Comparison of ENCODE assay signal across 3 fruit fly cellular contexts in the genomic region with DNA sequence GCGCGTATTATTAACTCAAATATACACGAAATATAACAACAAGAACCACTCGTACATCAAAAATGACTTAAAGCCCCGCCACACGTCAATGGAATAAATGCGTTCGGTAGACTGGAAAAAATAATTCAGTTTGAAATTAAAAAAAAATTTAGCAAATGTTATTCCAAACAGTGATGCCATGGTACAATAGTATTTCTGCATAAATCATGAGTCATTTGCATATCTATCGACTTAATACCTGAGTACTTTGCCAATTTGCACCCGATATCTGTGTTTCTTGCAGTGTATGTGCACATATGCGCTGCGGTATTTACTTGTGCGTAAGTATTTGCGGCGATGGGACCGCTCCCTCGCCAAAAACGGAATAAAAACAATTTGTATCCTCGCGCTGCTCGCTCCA.
TF ChIP-seq lines count a peak whose summit lies in the region.

No protein-coding gene starts in this region.

TF ChIP-seq in whole organism, embryonic, 481 proteins besides CTCF, POLR2A, EP300 and RAD21 (continued from another document and continues in another):
- no peak for TF ChIP-seq hb (GFP tag; IDR thresholded peaks at IDR 0.05; lab: Robert Waterston, UW; ENCODE audit: partially characterized antibody)
- TF ChIP-seq pzg (GFP tag; optimal IDR thresholded peaks at IDR 0.05; lab: Kevin White, UChicago): no peak
- TF ChIP-seq ken (GFP tag; IDR thresholded peaks at IDR 0.05; lab: Robert Waterston, UW): no peak
- TF ChIP-seq CG2120 (GFP tag; optimal IDR thresholded peaks at IDR 0.05; lab: Kevin White, UChicago): peak; percentile 2
- no peak for TF ChIP-seq ems (GFP tag; optimal IDR thresholded peaks at IDR 0.05; lab: Kevin White, UChicago)
- TF ChIP-seq CG9609 (GFP tag; optimal IDR thresholded peaks at IDR 0.05; lab: Kevin White, UChicago): peak; percentile 32
- no peak for TF ChIP-seq run (tag; optimal IDR thresholded peaks at IDR 0.05; lab: Kevin White, UChicago)
- no peak for TF ChIP-seq Doc2 (GFP tag; IDR thresholded peaks at IDR 0.05; lab: Robert Waterston, UW)
- TF ChIP-seq CG10565 (GFP tag; optimal IDR thresholded peaks at IDR 0.05; lab: Kevin White, UChicago): no peak
- TF ChIP-seq NFAT (GFP tag; IDR thresholded peaks at IDR 0.05; lab: Robert Waterston, UW): no peak
- TF ChIP-seq E2f2 (GFP tag; IDR thresholded peaks at IDR 0.05; lab: Robert Waterston, UW): 0 out of 2 replicates have a peak, but pooled peaks have one; percentile 10
- TF ChIP-seq row (GFP tag; IDR thresholded peaks at IDR 0.05; lab: Robert Waterston, UW): peak; percentile 55
- TF ChIP-seq CG5245 (GFP tag; optimal IDR thresholded peaks at IDR 0.05; lab: Kevin White, UChicago): no peak
- peak; percentile 33 for TF ChIP-seq fd96Cb (tag; optimal IDR thresholded peaks at IDR 0.05; lab: Kevin White, UChicago)
- no peak for TF ChIP-seq CG18476 (GFP tag; optimal IDR thresholded peaks at IDR 0.05; lab: Kevin White, UChicago)
- no peak for TF ChIP-seq MTF-1 (GFP tag; optimal IDR thresholded peaks at IDR 0.05; lab: Kevin White, UChicago; ENCODE audit: borderline replicate concordance)
- TF ChIP-seq phol (tag; optimal IDR thresholded peaks at IDR 0.05; lab: Kevin White, UChicago): peak; percentile 45
- peak; percentile 1 for TF ChIP-seq Ets65A (GFP tag; lab: Kevin White, UChicago)
- no peak for TF ChIP-seq CG15479 (GFP tag; optimal IDR thresholded peaks at IDR 0.05; lab: Kevin White, UChicago)
- TF ChIP-seq CG10543 (GFP tag; optimal IDR thresholded peaks at IDR 0.05; lab: Kevin White, UChicago): no peak
- TF ChIP-seq CG17186 (GFP tag; optimal IDR thresholded peaks at IDR 0.05; lab: Kevin White, UChicago): no peak
- 0 out of 3 replicates have a peak, but pooled peaks have one; percentile 37 for TF ChIP-seq CG11695 (GFP tag; IDR thresholded peaks at IDR 0.05; lab: Robert Waterston, UW)
- TF ChIP-seq CG4282 (GFP tag; optimal IDR thresholded peaks at IDR 0.05; lab: Kevin White, UChicago): no peak
- no peak for TF ChIP-seq CG6791 (GFP tag; IDR thresholded peaks at IDR 0.05; lab: Robert Waterston, UW; ENCODE audit: partially characterized antibody)
- TF ChIP-seq sisA (GFP tag; IDR thresholded peaks at IDR 0.05; lab: Robert Waterston, UW): peak; percentile 31; the same call in 1 of the 2 replicates
- TF ChIP-seq crp (GFP tag; optimal IDR thresholded peaks at IDR 0.05; lab: Kevin White, UChicago): no peak
- TF ChIP-seq Ssrp (tag; optimal IDR thresholded peaks at IDR 0.05; lab: Kevin White, UChicago): peak; percentile 8
- no peak for TF ChIP-seq ci (GFP tag; IDR thresholded peaks at IDR 0.05; lab: Robert Waterston, UW)
- TF ChIP-seq dmrt99B (tag; optimal IDR thresholded peaks at IDR 0.05; lab: Kevin White, UChicago): peak; percentile 47
- TF ChIP-seq gfzf (GFP tag; optimal IDR thresholded peaks at IDR 0.05; lab: Kevin White, UChicago): no peak
- no peak for TF ChIP-seq vfl (GFP tag; optimal IDR thresholded peaks at IDR 0.05; lab: Kevin White, UChicago)
- TF ChIP-seq esg (GFP tag; conservative IDR thresholded peaks at IDR 0.05; lab: Robert Waterston, UW): peak; percentile 45
- no peak for TF ChIP-seq CG9817 (tag; optimal IDR thresholded peaks at IDR 0.05; lab: Kevin White, UChicago)
- TF ChIP-seq sens-2 (GFP tag; IDR thresholded peaks at IDR 0.05; lab: Robert Waterston, UW): no peak
- no peak for TF ChIP-seq NC2α (GFP tag; optimal IDR thresholded peaks at IDR 0.05; lab: Kevin White, UChicago)
- no peak for TF ChIP-seq jing (GFP tag; optimal IDR thresholded peaks at IDR 0.05; lab: Kevin White, UChicago)
- no peak for TF ChIP-seq z (GFP tag; IDR thresholded peaks at IDR 0.05; lab: Robert Waterston, UW)
- no peak for TF ChIP-seq CG4617 (GFP tag; optimal IDR thresholded peaks at IDR 0.05; lab: Kevin White, UChicago; ENCODE audit: borderline replicate concordance)
- TF ChIP-seq gem (tag; optimal IDR thresholded peaks at IDR 0.05; lab: Kevin White, UChicago): peak; percentile 60
- peak; percentile 23 for TF ChIP-seq Bteb2 (GFP tag; optimal IDR thresholded peaks at IDR 0.05; lab: Kevin White, UChicago)
- TF ChIP-seq ranshi (GFP tag; IDR thresholded peaks at IDR 0.05; lab: Robert Waterston, UW): peak; percentile 30; the same call in 1 of the 2 replicates
- no peak for TF ChIP-seq CG9932 (GFP tag; IDR thresholded peaks at IDR 0.05; lab: Robert Waterston, UW)

TF ChIP-seq in whole organism, prepupa, 60 proteins besides CTCF, POLR2A, EP300 and RAD21 (continued from another document):
- TF ChIP-seq Sox102F (GFP tag; optimal IDR thresholded peaks at IDR 0.05; lab: Kevin White, UChicago) (peak; percentile 99), acj6 (GFP tag; optimal IDR thresholded peaks at IDR 0.05; lab: Kevin White, UChicago) (peak; percentile 96), pdm3 (GFP tag; optimal IDR thresholded peaks at IDR 0.05; lab: Kevin White, UChicago) (peak; percentile 94), net (GFP tag; optimal IDR thresholded peaks at IDR 0.05; lab: Kevin White, UChicago) (peak; percentile 86), svp (GFP tag; lab: Kevin White, UChicago) (peak; percentile 98), CG9139 (GFP tag; optimal IDR thresholded peaks at IDR 0.05; lab: Kevin White, UChicago) (peak; percentile 53), CG6276 (GFP tag; optimal IDR thresholded peaks at IDR 0.05; lab: Kevin White, UChicago) (peak; percentile 48), Hr38 (GFP tag; optimal IDR thresholded peaks at IDR 0.05; lab: Kevin White, UChicago) (no peak), CG4318 (GFP tag; optimal IDR thresholded peaks at IDR 0.05; lab: Kevin White, UChicago) (peak; percentile 22), CG11762 (GFP tag; optimal IDR thresholded peaks at IDR 0.05; lab: Kevin White, UChicago; ENCODE audit: insufficient read depth) (peak; percentile 90), Met (GFP tag; optimal IDR thresholded peaks at IDR 0.05; lab: Kevin White, UChicago) (peak; percentile 97), vri (GFP tag; optimal IDR thresholded peaks at IDR 0.05; lab: Kevin White, UChicago) (peak; percentile 96), Sox15 (GFP tag; optimal IDR thresholded peaks at IDR 0.05; lab: Kevin White, UChicago) (peak; percentile 96), CG7368 (GFP tag; optimal IDR thresholded peaks at IDR 0.05; lab: Kevin White, UChicago) (peak; percentile 93), CG11294 (GFP tag; IDR thresholded peaks at IDR 0.05; lab: Robert Waterston, UW) (peak; percentile 65; the same call in 1 of the 2 replicates), CG8319 (GFP tag; optimal IDR thresholded peaks at IDR 0.05; lab: Kevin White, UChicago) (peak; percentile 95), fd85E (GFP tag; optimal IDR thresholded peaks at IDR 0.05; lab: Kevin White, UChicago) (peak; percentile 83), Smox (GFP tag; optimal IDR thresholded peaks at IDR 0.05; lab: Kevin White, UChicago) (peak; percentile 98), CG3919 (GFP tag; optimal IDR thresholded peaks at IDR 0.05; lab: Kevin White, UChicago) (peak; percentile 97), Eip75B (GFP tag; optimal IDR thresholded peaks at IDR 0.05; lab: Kevin White, UChicago) (peak; percentile 93), esn (GFP tag; optimal IDR thresholded peaks at IDR 0.05; lab: Kevin White, UChicago) (peak; percentile 99), CG6792 (GFP tag; optimal IDR thresholded peaks at IDR 0.05; lab: Kevin White, UChicago) (peak; percentile 95), CG10631 (GFP tag; optimal IDR thresholded peaks at IDR 0.05; lab: Kevin White, UChicago) (peak; percentile 89), CG11902 (GFP tag; optimal IDR thresholded peaks at IDR 0.05; lab: Kevin White, UChicago) (peak; percentile 97), Ets96B (tag; optimal IDR thresholded peaks at IDR 0.05; lab: Kevin White, UChicago) (peak; percentile 70), lz (GFP tag; optimal IDR thresholded peaks at IDR 0.05; lab: Kevin White, UChicago) (peak; percentile 98), CG15336 (GFP tag; IDR thresholded peaks at IDR 0.05; lab: Robert Waterston, UW) (peak; percentile 77), eg (GFP tag; IDR thresholded peaks at IDR 0.05; lab: Robert Waterston, UW) (peak; percentile 83), topi (GFP tag; optimal IDR thresholded peaks at IDR 0.05; lab: Kevin White, UChicago) (peak; percentile 99), CG10669 (GFP tag; optimal IDR thresholded peaks at IDR 0.05; lab: Kevin White, UChicago) (peak; percentile 83), fkh (GFP tag; optimal IDR thresholded peaks at IDR 0.05; lab: Kevin White, UChicago) (no peak), spab (GFP tag; optimal IDR thresholded peaks at IDR 0.05; lab: Kevin White, UChicago) (peak; percentile 73), CG32006 (GFP tag; optimal IDR thresholded peaks at IDR 0.05; lab: Kevin White, UChicago) (peak; percentile 70), CG8632 (GFP tag; optimal IDR thresholded peaks at IDR 0.05; lab: Kevin White, UChicago) (peak; percentile 93), CG34406 (GFP tag; optimal IDR thresholded peaks at IDR 0.05; lab: Kevin White, UChicago) (peak; percentile 94), salr (GFP tag; optimal IDR thresholded peaks at IDR 0.05; lab: Kevin White, UChicago) (peak; percentile 61 to 65), Blimp-1 (GFP tag; optimal IDR thresholded peaks at IDR 0.05; lab: Kevin White, UChicago) (peak; percentile 92), dac (GFP tag; optimal IDR thresholded peaks at IDR 0.05; lab: Kevin White, UChicago) (no peak)

TF ChIP-seq in whole organism, wandering third instar larva, 38 proteins besides CTCF, POLR2A, EP300 and RAD21 (continued from another document):
- TF ChIP-seq Hnf4 (GFP tag; optimal IDR thresholded peaks at IDR 0.05; lab: Kevin White, UChicago) (peak; percentile 97), dmrt93B (GFP tag; optimal IDR thresholded peaks at IDR 0.05; lab: Kevin White, UChicago) (peak; percentile 96), GATAd (GFP tag; optimal IDR thresholded peaks at IDR 0.05; lab: Kevin White, UChicago) (peak; percentile 92), CrebA (GFP tag; optimal IDR thresholded peaks at IDR 0.05; lab: Kevin White, UChicago; ENCODE audit: borderline replicate concordance) (peak; percentile 69), ey (GFP tag; optimal IDR thresholded peaks at IDR 0.05; lab: Kevin White, UChicago) (peak; percentile 98)
